Fruit fly (Drosophila melanogaster) whole organism, embryonic: ENCODE data around the gene CG6330.

Source experiments
- Awh ChIP-seq: fragments of 200-800 bp; sonication (Bioruptor generic); IDR thresholded peaks from 2 replicates; pipeline ENCODE4, ENCODE4 v1.3.6; 2022; ENCODE audit warnings: missing biosample characterization, missing genetic modification characterization
- CG10979 ChIP-seq: fragments of 200-800 bp; sonication (Bioruptor generic); optimal IDR thresholded peaks from 2 replicates; lab custom pipeline; 2018; ENCODE audit warnings: missing biosample characterization, mild to moderate bottlenecking, missing genetic modification characterization, moderate library complexity
- CG11504 ChIP-seq: fragments of 200-800 bp; sonication (Bioruptor generic); optimal IDR thresholded peaks from 3 replicates; lab custom pipeline; 2019; ENCODE audit warnings: missing biosample characterization, mild to moderate bottlenecking, missing genetic modification characterization, moderate library complexity
- CG11695 ChIP-seq: fragments of 200-800 bp; sonication (Bioruptor generic); IDR thresholded peaks from 3 replicates; pipeline ENCODE4 v1.3.6; 2022; ENCODE audit warnings: missing biosample characterization, missing genetic modification characterization
- CG12104 ChIP-seq: fragments of 200-800 bp; sonication (Bioruptor generic); optimal IDR thresholded peaks from 3 replicates; lab custom pipeline; 2016; ENCODE audit warnings: missing biosample characterization, missing genetic modification characterization
- CG12299 ChIP-seq: fragments of 200-800 bp; sonication (Bioruptor generic); optimal IDR thresholded peaks from 2 replicates; lab custom pipeline; 2018; ENCODE audit warnings: missing biosample characterization, mild to moderate bottlenecking, missing genetic modification characterization
- CG12942 ChIP-seq: fragments of 200-800 bp; sonication (Bioruptor generic); optimal IDR thresholded peaks from 3 replicates; lab custom pipeline; 2016; ENCODE audit warnings: missing biosample characterization, missing genetic modification characterization
- CG17385 ChIP-seq: fragments of 200-800 bp; sonication (Bioruptor generic); optimal IDR thresholded peaks from 3 replicates; lab custom pipeline; 2018; ENCODE audit warnings: missing biosample characterization, mild to moderate bottlenecking, missing genetic modification characterization
- CG17829 ChIP-seq: fragments of 200-800 bp; optimal IDR thresholded peaks from 2 replicates; lab custom pipeline; 2019; ENCODE audit warnings: missing biosample characterization, mild to moderate bottlenecking, missing genetic modification characterization, moderate library complexity
- CG2129 ChIP-seq: fragments of 200-800 bp; sonication (Bioruptor generic); IDR thresholded peaks from 2 replicates; pipeline ENCODE4 v1.3.6; 2022; ENCODE audit warnings: missing biosample characterization, missing genetic modification characterization; ENCODE audit not compliant: partially characterized antibody
- CG30403 ChIP-seq: fragments of 200-800 bp; sonication (Bioruptor generic); optimal IDR thresholded peaks from 3 replicates; lab custom pipeline; 2016; ENCODE audit warnings: missing biosample characterization, missing genetic modification characterization
- CG3065 ChIP-seq: fragments of 200-800 bp; sonication (Bioruptor generic); optimal IDR thresholded peaks from 2 replicates; lab custom pipeline; 2016; ENCODE audit warnings: missing biosample characterization, missing genetic modification characterization
- CG43689 ChIP-seq: fragments of 200-800 bp; sonication (Bioruptor generic); IDR thresholded peaks from 2 replicates; pipeline ENCODE4 v1.3.6; 2022; ENCODE audit warnings: missing biosample characterization, missing genetic modification characterization
- CG4404 ChIP-seq: fragments of 200-800 bp; sonication (Bioruptor generic); IDR thresholded peaks from 2 replicates; pipeline ENCODE4 v1.3.6; 2022; ENCODE audit warnings: missing biosample characterization, missing genetic modification characterization
- CG4424 ChIP-seq: fragments of 200-800 bp; sonication (Bioruptor generic); optimal IDR thresholded peaks from 3 replicates; lab custom pipeline; 2016; ENCODE audit warnings: missing biosample characterization, missing genetic modification characterization
- CG5953 ChIP-seq: fragments of 200-800 bp; sonication (Bioruptor generic); IDR thresholded peaks from 2 replicates; pipeline ENCODE4 v1.3.6; 2022; ENCODE audit warnings: missing biosample characterization, missing genetic modification characterization
- CG6813 ChIP-seq: fragments of 200-800 bp; sonication (Bioruptor generic); optimal IDR thresholded peaks from 2 replicates; lab custom pipeline; 2017; ENCODE audit warnings: missing biosample characterization, missing genetic modification characterization, mild to moderate bottlenecking, moderate library complexity, missing genetic modification reagents
- CG9437 ChIP-seq: fragments of 200-800 bp; sonication (Bioruptor generic); optimal IDR thresholded peaks from 2 replicates; lab custom pipeline; 2018; ENCODE audit warnings: missing biosample characterization, mild to moderate bottlenecking, missing genetic modification characterization
- D19A ChIP-seq: fragments of 200-800 bp; optimal IDR thresholded peaks from 3 replicates; lab custom pipeline; 2019; ENCODE audit warnings: missing biosample characterization, mild to moderate bottlenecking, missing genetic modification characterization, moderate library complexity
- Dbx ChIP-seq: fragments of 200-800 bp; sonication (Bioruptor generic); IDR thresholded peaks from 3 replicates; pipeline ENCODE4 v1.3.6; 2022; ENCODE audit warnings: missing biosample characterization, missing genetic modification characterization
- Dip2 ChIP-seq: fragments of 200-800 bp; sonication (Bioruptor generic); IDR thresholded peaks from 2 replicates; pipeline ENCODE4 v1.3.6; 2022; ENCODE audit warnings: missing biosample characterization, missing genetic modification characterization
- Dip3 ChIP-seq: fragments of 200-800 bp; sonication (Bioruptor generic); optimal IDR thresholded peaks from 3 replicates; lab custom pipeline; 2016; ENCODE audit warnings: missing biosample characterization, missing genetic modification characterization
- Eip74EF ChIP-seq, 2 experiments: fragments of 200-800 bp in 1 of 2; fragments of >200 bp in 1 of 2; sonication (Bioruptor generic) in 1 of 2; optimal IDR thresholded peaks; 2 replicates each; lab custom pipeline; 2017 to 2019; ENCODE audit warnings: missing biosample characterization in 2 of 2, missing genetic modification characterization in 2 of 2, mild to moderate bottlenecking in 1 of 2, moderate library complexity in 1 of 2
- Ets65A ChIP-seq: fragments of 200-800 bp; sonication (Bioruptor generic); peaks from one replicate; lab custom pipeline; 2016; ENCODE audit warnings: missing biosample characterization, missing genetic modification characterization
- Gsc ChIP-seq: fragments of 200-800 bp; sonication (Bioruptor generic); IDR thresholded peaks from 2 replicates; pipeline ENCODE4 v1.3.6; 2022; ENCODE audit warnings: missing biosample characterization, missing genetic modification characterization
- HmgD ChIP-seq: fragments of 200-800 bp; sonication (Bioruptor generic); optimal IDR thresholded peaks from 3 replicates; lab custom pipeline; 2016; ENCODE audit warnings: missing biosample characterization, missing genetic modification characterization
- Meics ChIP-seq: fragments of 200-800 bp; sonication (Bioruptor generic); optimal IDR thresholded peaks from 2 replicates; lab custom pipeline; 2017; ENCODE audit warnings: missing biosample characterization, mild to moderate bottlenecking, missing genetic modification characterization
- Rfx ChIP-seq: fragments of 200-800 bp; sonication (Bioruptor generic); IDR thresholded peaks from 2 replicates; pipeline ENCODE4 v1.3.6; 2022; ENCODE audit warnings: missing biosample characterization, missing genetic modification characterization
- Rx ChIP-seq: fragments of 200-800 bp; sonication (Bioruptor generic); IDR thresholded peaks from 2 replicates; pipeline ENCODE4 v1.3.6; 2022; ENCODE audit warnings: missing biosample characterization, missing genetic modification characterization
- chinmo ChIP-seq: fragments of 200-800 bp; sonication (Bioruptor generic); IDR thresholded peaks from 4 replicates; pipeline ENCODE4 v1.3.6; 2022; ENCODE audit warnings: missing biosample characterization, missing genetic modification characterization; ENCODE audit not compliant: partially characterized antibody
- crol ChIP-seq: fragments of 200-800 bp; sonication (Bioruptor generic); IDR thresholded peaks from 2 replicates; pipeline ENCODE4 v1.3.6; 2022; ENCODE audit warnings: missing biosample characterization, missing genetic modification characterization
- dati ChIP-seq: fragments of 200-800 bp; sonication (Bioruptor generic); IDR thresholded peaks from 2 replicates; pipeline ENCODE4 v1.3.6; 2022; ENCODE audit warnings: missing biosample characterization, missing genetic modification characterization
- dmrt11E ChIP-seq: fragments of 200-800 bp; sonication (Bioruptor generic); optimal IDR thresholded peaks from 3 replicates; lab custom pipeline; 2018; ENCODE audit warnings: missing biosample characterization, mild to moderate bottlenecking, missing genetic modification characterization, moderate library complexity
- dpn ChIP-seq, 2 experiments: fragments of 200-800 bp; sonication (Bioruptor generic); optimal IDR thresholded peaks; 3 replicates each; lab custom pipeline; 2016; ENCODE audit warnings: missing biosample characterization in 2 of 2, missing genetic modification characterization in 2 of 2
- esg ChIP-seq: fragments of 200-800 bp; sonication (Bioruptor generic); conservative IDR thresholded peaks from 2 replicates; pipeline ENCODE4 v1.3.6; 2022; ENCODE audit warnings: missing biosample characterization, missing genetic modification characterization
- fd102C ChIP-seq: fragments of 200-800 bp; sonication (Bioruptor generic); optimal IDR thresholded peaks from 2 replicates; lab custom pipeline; 2018; ENCODE audit warnings: missing biosample characterization, mild to moderate bottlenecking, missing genetic modification characterization, moderate library complexity
- gcm2 ChIP-seq: fragments of 200-800 bp; sonication (Bioruptor generic); optimal IDR thresholded peaks from 2 replicates; lab custom pipeline; 2016; ENCODE audit warnings: missing biosample characterization, missing genetic modification characterization
- gt ChIP-seq: fragments of 200-800 bp; sonication (Bioruptor generic); IDR thresholded peaks from 2 replicates; pipeline ENCODE4 v1.3.6; 2022; ENCODE audit warnings: missing biosample characterization, missing genetic modification characterization
- ind ChIP-seq: fragments of 200-800 bp; sonication (Bioruptor generic); optimal IDR thresholded peaks from 3 replicates; lab custom pipeline; 2016; ENCODE audit warnings: missing biosample characterization, missing genetic modification characterization
- lmd ChIP-seq: fragments of 200-800 bp; sonication (Bioruptor generic); IDR thresholded peaks from 2 replicates; pipeline ENCODE4 v1.3.6; 2022; ENCODE audit warnings: missing biosample characterization, missing genetic modification characterization
- lola ChIP-seq, 3 experiments: fragments of >200 bp in 2 of 3; fragments of 200-800 bp in 1 of 3; sonication (Bioruptor generic) in 1 of 3; optimal IDR thresholded peaks; 2 replicates each; lab custom pipeline; 2017 to 2019; ENCODE audit warnings: missing biosample characterization in 3 of 3, missing genetic modification characterization in 3 of 3, mild to moderate bottlenecking in 1 of 3, moderate library complexity in 1 of 3
- peb ChIP-seq: fragments of 200-800 bp; sonication (Bioruptor generic); IDR thresholded peaks from 2 replicates; pipeline ENCODE4 v1.3.6; 2022; ENCODE audit warnings: missing biosample characterization, missing genetic modification characterization
- pho ChIP-seq: fragments of 200-800 bp; sonication (Bioruptor generic); optimal IDR thresholded peaks from 2 replicates; lab custom pipeline; 2016; ENCODE audit warnings: missing biosample characterization, missing genetic modification characterization
- pita ChIP-seq: fragments of 200-800 bp; sonication (Bioruptor generic); optimal IDR thresholded peaks from 2 replicates; lab custom pipeline; 2017; ENCODE audit warnings: missing biosample characterization, mild to moderate bottlenecking, missing genetic modification characterization
- sens ChIP-seq: fragments of 200-800 bp; sonication (Bioruptor generic); peaks from one replicate; lab custom pipeline; 2016; ENCODE audit warnings: missing biosample characterization, missing genetic modification characterization
- sim ChIP-seq: fragments of 200-800 bp; sonication (Bioruptor generic); IDR thresholded peaks from 2 replicates; pipeline ENCODE4 v1.3.6; 2022; ENCODE audit warnings: missing biosample characterization, missing genetic modification characterization
- slou ChIP-seq: fragments of 200-800 bp; sonication (Bioruptor generic); optimal IDR thresholded peaks from 3 replicates; lab custom pipeline; 2016; ENCODE audit warnings: missing biosample characterization, missing genetic modification characterization
- so ChIP-seq: fragments of 200-800 bp; sonication (Bioruptor generic); IDR thresholded peaks from 3 replicates; pipeline ENCODE4 v1.3.6; 2022; ENCODE audit warnings: missing biosample characterization, missing genetic modification characterization
- ssp ChIP-seq: fragments of 200-800 bp; sonication (Bioruptor generic); IDR thresholded peaks from 2 replicates; pipeline ENCODE4 v1.3.6; 2022; ENCODE audit warnings: missing biosample characterization, missing genetic modification characterization
- tgo ChIP-seq: fragments of 200-800 bp; sonication (Bioruptor generic); IDR thresholded peaks from 3 replicates; pipeline ENCODE4 v1.3.6; 2022; ENCODE audit warnings: missing biosample characterization, missing genetic modification characterization
- ttk ChIP-seq: fragments of 200-800 bp; sonication (Bioruptor generic); IDR thresholded peaks from 2 replicates; pipeline ENCODE4 v2.1.2; 2022; ENCODE audit warnings: missing biosample characterization, missing genetic modification characterization
- vvl ChIP-seq: fragments of 200-800 bp; sonication (Bioruptor generic); IDR thresholded peaks from 2 replicates; pipeline ENCODE4 v1.3.6; 2022; ENCODE audit warnings: missing biosample characterization, missing genetic modification characterization

Gene CG6330

DNA sequence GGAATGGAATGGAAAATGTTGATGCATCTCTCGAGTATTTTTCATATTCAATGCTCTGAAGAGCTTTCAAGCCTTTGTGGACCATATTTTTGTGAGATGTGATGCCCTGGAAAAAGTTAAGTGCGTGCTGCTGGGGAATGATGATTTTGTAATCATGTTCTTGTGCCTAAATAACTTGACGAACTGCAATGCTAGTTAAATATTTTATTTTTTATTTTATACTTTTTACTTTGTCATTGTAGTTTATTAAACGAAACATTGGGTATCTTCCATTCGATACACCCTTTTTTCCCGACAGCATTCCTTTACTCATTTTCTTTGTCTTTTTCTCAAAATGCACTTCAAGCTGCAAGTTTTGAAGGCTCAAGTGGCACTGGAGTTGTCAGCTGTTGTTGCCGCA is 58.3 kb downstream of the CG6330 start:
- TF ChIP-seq ttk (GFP tag; lab: Robert Waterston, UW) (peak; percentile 54), crol (GFP tag; lab: Robert Waterston, UW) (no peak), CG12299 (tag; lab: Kevin White, UChicago) (no peak), CG4424 (peak; percentile 54), Dbx (GFP tag; lab: Robert Waterston, UW) (no peak), slou (GFP tag; lab: Kevin White, UChicago) (no peak), fd102C (GFP tag; lab: Kevin White, UChicago) (no peak), CG17385 (GFP tag; lab: Kevin White, UChicago) (peak; percentile 35), Rx (0 out of 2 replicates have a peak, but pooled peaks have one; percentile 24), Dip3 (GFP tag; lab: Kevin White, UChicago) (no peak), CG2129 (GFP tag; lab: Robert Waterston, UW) (no peak), D19A (tag; lab: Kevin White, UChicago) (peak; percentile 22), CG11695 (GFP tag; lab: Robert Waterston, UW) (no peak), CG12104 (no peak), Meics (GFP tag; lab: Kevin White, UChicago) (no peak), so (GFP tag; lab: Robert Waterston, UW) (no peak), pita (GFP tag; lab: Kevin White, UChicago) (no peak), HmgD (no peak), CG3065 (GFP tag; lab: Kevin White, UChicago) (no peak), chinmo (GFP tag; lab: Robert Waterston, UW) (no peak), lmd (GFP tag; lab: Robert Waterston, UW) (peak; percentile 55), gcm2 (no peak), CG30403 (peak; percentile 32), lola (GFP tag; optimal IDR thresholded peaks at IDR 0.05; lab: Kevin White, UChicago) (peak in 1 of 3 experiments; percentile 34), sens (GFP tag; lab: Kevin White, UChicago) (peak; percentile 79), vvl (GFP tag; lab: Robert Waterston, UW) (peak; percentile 86), dati (GFP tag; lab: Robert Waterston, UW) (no peak), Gsc (GFP tag; lab: Robert Waterston, UW) (no peak), CG12942 (GFP tag; lab: Kevin White, UChicago) (no peak), Awh (0 out of 2 replicates have a peak, but pooled peaks have one; percentile 9), peb (no peak), Eip74EF (GFP tag; optimal IDR thresholded peaks at IDR 0.05; lab: Kevin White, UChicago) (peak in 1 of 2 experiments; percentile 10), CG4404 (GFP tag; lab: Robert Waterston, UW) (peak; percentile 17; the same call in 1 of the 2 replicates), CG17829 (tag; lab: Kevin White, UChicago) (peak; percentile 30), dmrt11E (tag; lab: Kevin White, UChicago) (peak; percentile 43), CG10979 (tag; lab: Kevin White, UChicago) (peak; percentile 59), CG9437 (GFP tag; lab: Kevin White, UChicago) (peak; percentile 5), esg (peak; percentile 46), sim (GFP tag; lab: Robert Waterston, UW) (peak; percentile 29; the same call in 1 of the 2 replicates), Ets65A (GFP tag; lab: Kevin White, UChicago) (peak; percentile 47), ind (peak; percentile 9), Dip2 (no peak), Rfx (GFP tag; lab: Robert Waterston, UW) (0 out of 2 replicates have a peak, but pooled peaks have one; percentile 6), dpn (GFP tag; optimal IDR thresholded peaks at IDR 0.05; lab: Kevin White, UChicago) (peak in 1 of 2 experiments; percentile 44), CG6813 (no peak), CG43689 (GFP tag; lab: Robert Waterston, UW) (no peak), CG5953 (no peak), tgo (GFP tag; lab: Robert Waterston, UW) (peak; percentile 48; the same call in 2 of the 3 replicates), CG11504 (tag; lab: Kevin White, UChicago) (peak; percentile 63), pho (no peak), ssp (peak; percentile 22; the same call in 1 of the 2 replicates), gt (GFP tag; lab: Robert Waterston, UW) (no peak)
